Fruit fly (Drosophila melanogaster) whole organism, wandering third instar larva: ENCODE measurements around the gene CG13376.

Source experiments
- Dfd ChIP-seq: fragments of >200 bp; optimal IDR thresholded peaks from 2 replicates; lab custom pipeline; 2017; ENCODE audit warnings: missing biosample characterization, missing genetic modification characterization
- HLH106 ChIP-seq: fragments of 200-800 bp; optimal IDR thresholded peaks from 3 replicates; lab custom pipeline; 2019; ENCODE audit warnings: missing biosample characterization, mild to moderate bottlenecking, missing genetic modification characterization, moderate library complexity
- Hr78 ChIP-seq: fragments of >200 bp; optimal IDR thresholded peaks from 2 replicates; lab custom pipeline; 2017; ENCODE audit warnings: missing biosample characterization, missing genetic modification characterization
- Hr83 ChIP-seq: fragments of 200-300 bp; sonication (Bioruptor generic); optimal IDR thresholded peaks from 2 replicates; lab custom pipeline; 2016; ENCODE audit warnings: missing biosample characterization, mild to moderate bottlenecking, missing genetic modification characterization, moderate library complexity; ENCODE audit not compliant: poor library complexity, severe bottlenecking
- Myc ChIP-seq: fragments of >200 bp; optimal IDR thresholded peaks from 2 replicates; lab custom pipeline; 2017
- N ChIP-seq: fragments of >200 bp; optimal IDR thresholded peaks from 2 replicates; lab custom pipeline; 2018; ENCODE audit warnings: missing biosample characterization, missing external identifiers, missing genetic modification characterization
- OdsH ChIP-seq: fragments of 200-800 bp; sonication (Bioruptor generic); optimal IDR thresholded peaks from 2 replicates; lab custom pipeline; 2016; ENCODE audit warnings: missing biosample characterization, mild to moderate bottlenecking, missing genetic modification characterization
- Sp1 ChIP-seq: fragments of 200-800 bp; sonication (Bioruptor generic); optimal IDR thresholded peaks from 3 replicates; lab custom pipeline; 2019; ENCODE audit warnings: missing biosample characterization, mild to moderate bottlenecking, missing genetic modification characterization, moderate library complexity
- br ChIP-seq: fragments of 200-800 bp; sonication (Bioruptor generic); optimal IDR thresholded peaks from 2 replicates; lab custom pipeline; 2016; ENCODE audit warnings: missing biosample characterization, missing genetic modification characterization
- lola ChIP-seq: fragments of >200 bp; optimal IDR thresholded peaks from 2 replicates; lab custom pipeline; 2017; ENCODE audit warnings: missing biosample characterization, missing genetic modification characterization
- pan ChIP-seq: fragments of >200 bp; optimal IDR thresholded peaks from 2 replicates; lab custom pipeline; 2017
- psq ChIP-seq: fragments of 200-800 bp; sonication (Bioruptor generic); optimal IDR thresholded peaks from 3 replicates; lab custom pipeline; 2017; ENCODE audit warnings: missing biosample characterization, mild to moderate bottlenecking, missing genetic modification characterization, moderate library complexity
- usp ChIP-seq: fragments of >200 bp; optimal IDR thresholded peaks from 2 replicates; lab custom pipeline; 2017; ENCODE audit warnings: missing biosample characterization, missing genetic modification characterization

DNA sequence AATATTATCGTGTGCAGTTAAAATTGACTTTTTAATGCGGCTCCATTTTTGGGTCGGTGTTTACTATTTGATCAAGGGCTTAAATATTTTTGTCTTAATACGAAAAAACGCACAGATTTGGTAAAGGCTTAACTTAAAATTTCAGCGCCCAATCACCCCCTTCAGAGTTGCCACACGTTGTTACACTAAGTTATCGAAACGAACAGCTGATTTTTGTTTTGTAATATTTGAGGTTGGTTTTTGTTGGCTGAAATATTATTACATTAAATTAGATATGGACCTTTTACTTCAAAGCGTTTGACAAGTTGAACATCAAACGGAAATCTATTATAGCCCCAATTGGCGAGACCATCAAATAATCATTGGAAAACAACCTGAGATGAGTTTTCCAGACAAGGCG is 12.1 kb downstream of the CG13376 start, which contains the start of gene CG42376:
- TF ChIP-seq psq (no peak), br (no peak), Myc (lab: Kevin White, UChicago) (no peak), Hr78 (GFP tag; lab: Kevin White, UChicago) (no peak), usp (GFP tag; lab: Kevin White, UChicago) (no peak), Hr83 (no peak), HLH106 (tag; lab: Kevin White, UChicago) (no peak), Dfd (GFP tag; lab: Kevin White, UChicago) (no peak), OdsH (GFP tag; lab: Kevin White, UChicago) (no peak), pan (lab: Kevin White, UChicago) (no peak), N (no peak), lola (no peak), Sp1 (GFP tag; lab: Kevin White, UChicago) (no peak)
